Worm (Caenorhabditis elegans) whole organism, L4/young adult: ENCODE results near the gene nhr-146.
"Not testable (repeated sequence)": the region's sequence is repeated elsewhere in the genome, so short reads cannot be mapped to it uniquely, and the experiment has no call there.

Experiments used
- W03F9.2 ChIP-seq: fragments of 150-350 bp; optimal IDR thresholded peaks from 2 replicates; lab custom pipeline; 2014; ENCODE audit warnings: missing biosample characterization, missing genetic modification characterization
- dao-5 ChIP-seq: sonication (generic microtip); optimal IDR thresholded peaks from 2 replicates; lab custom pipeline; 2016; ENCODE audit warnings: missing genotype, missing genetic modification characterization, moderate library complexity, missing compliant biosample characterization
- him-1 ChIP-seq: sonication (generic microtip); optimal IDR thresholded peaks from 2 replicates; lab custom pipeline; 2016; ENCODE audit warnings: missing genotype, missing genetic modification reagents, missing genetic modification characterization, missing compliant biosample characterization

Gene nhr-146

ce11 chrIV:1632593-1632992, 6.0 kb downstream of the nhr-146 start:
- TF ChIP-seq dao-5 (tag; lab: Kevin White, UChicago) (no peak), W03F9.2 (tag; lab: Kevin White, UChicago) (no peak), him-1 (tag; lab: Kevin White, UChicago) (no peak)

- TF ChIP-seq him-1 (tag; lab: Kevin White, UChicago) (no peak), dao-5 (tag; lab: Kevin White, UChicago) (no peak), W03F9.2 (tag; lab: Kevin White, UChicago) (no peak)
Measured at ce11 chrIV:1633445-1633844, 6.8 kb downstream of the nhr-146 start, which contains the start of gene Y41D4B.6. TSS of gene Y41D4B.6 (plus strand) at chrIV:1633745.

ce11 chrIV:1637333-1637732, 10.7 kb downstream of the nhr-146 start:
- no peak for TF ChIP-seq W03F9.2 (tag; lab: Kevin White, UChicago)
- TF ChIP-seq dao-5 (tag; lab: Kevin White, UChicago): no peak
- TF ChIP-seq him-1 (tag; lab: Kevin White, UChicago): no peak

- not testable (repeated sequence) for TF ChIP-seq W03F9.2, dao-5, him-1 (tag; lab: Kevin White, UChicago)
Measured at ce11 chrIV:1645198-1645597, 18.6 kb downstream of the nhr-146 start, which contains the start of gene nhr-274. TSS of gene nhr-274 (minus strand) at chrIV:1645298.

- TF ChIP-seq W03F9.2 (tag; lab: Kevin White, UChicago): no peak
- TF ChIP-seq him-1 (tag; lab: Kevin White, UChicago): no peak
- TF ChIP-seq dao-5 (tag; lab: Kevin White, UChicago): no peak
Measured at ce11 chrIV:1649349-1649748, 22.7 kb downstream of the nhr-146 start.

- TF ChIP-seq dao-5 (tag; lab: Kevin White, UChicago) (no peak), W03F9.2 (tag; lab: Kevin White, UChicago) (no peak), him-1 (tag; lab: Kevin White, UChicago) (no peak)
Measured at ce11 chrIV:1649794-1650193, 23.2 kb downstream of the nhr-146 start.

ce11 chrIV:1655312-1655711, 28.7 kb downstream of the nhr-146 start:
- TF ChIP-seq him-1 (tag; lab: Kevin White, UChicago) (no peak), dao-5 (tag; lab: Kevin White, UChicago) (no peak)

- no peak for TF ChIP-seq dao-5 (tag; lab: Kevin White, UChicago)
- TF ChIP-seq him-1 (tag; lab: Kevin White, UChicago): no peak
- TF ChIP-seq W03F9.2 (tag; lab: Kevin White, UChicago): no peak
Measured at ce11 chrIV:1657069-1657468, 30.5 kb downstream of the nhr-146 start.

ce11 chrIV:1659045-1659741, 32.6 kb downstream of the nhr-146 start, which contains the start of gene rps-28:
TSS of gene rps-28 (plus strand) at chrIV:1659691.
- TF ChIP-seq dao-5 (tag; lab: Kevin White, UChicago): no peak
- TF ChIP-seq him-1 (tag; lab: Kevin White, UChicago): peak; percentile 94
- peak; percentile 98 for TF ChIP-seq W03F9.2 (tag; lab: Kevin White, UChicago)

- TF ChIP-seq dao-5 (tag; lab: Kevin White, UChicago): no peak
- no peak for TF ChIP-seq him-1 (tag; lab: Kevin White, UChicago)
- TF ChIP-seq W03F9.2 (tag; lab: Kevin White, UChicago): no peak
Measured at ce11 chrIV:1659978-1660377, 33.4 kb downstream of the nhr-146 start, which contains the start of gene Y41D4B.4. TSS of gene Y41D4B.4 (plus strand) at chrIV:1660110.

- TF ChIP-seq him-1 (tag; lab: Kevin White, UChicago): no peak
- no peak for TF ChIP-seq W03F9.2 (tag; lab: Kevin White, UChicago)
Measured at ce11 chrIV:1660735-1661134, 34.1 kb downstream of the nhr-146 start.

ce11 chrIV:1662872-1663271, 36.3 kb downstream of the nhr-146 start:
- TF ChIP-seq dao-5 (tag; lab: Kevin White, UChicago): no peak
- TF ChIP-seq W03F9.2 (tag; lab: Kevin White, UChicago): no peak
- TF ChIP-seq him-1 (tag; lab: Kevin White, UChicago): no peak

- TF ChIP-seq W03F9.2 (tag; lab: Kevin White, UChicago) (no peak), him-1 (tag; lab: Kevin White, UChicago) (no peak), dao-5 (tag; lab: Kevin White, UChicago) (no peak)
Measured at ce11 chrIV:1672398-1672797, 45.8 kb downstream of the nhr-146 start, which contains the start of gene Y41D4B.1. TSS of gene Y41D4B.1 (plus strand) at chrIV:1672698.

ce11 chrIV:1676926-1677325, 50.3 kb downstream of the nhr-146 start:
- TF ChIP-seq W03F9.2 (tag; lab: Kevin White, UChicago): no peak
- TF ChIP-seq him-1 (tag; lab: Kevin White, UChicago): no peak
- no peak for TF ChIP-seq dao-5 (tag; lab: Kevin White, UChicago)
